Fruit fly (Drosophila melanogaster) S2 (cell line): ENCODE data around the gene Charon.

ENCODE experiments used
- CG8478 ChIP-seq: fragments of >200 bp; optimal IDR thresholded peaks from 2 replicates; lab custom pipeline; 2018
- CTCF ChIP-seq, 2 experiments: fragments of >200 bp; optimal IDR thresholded peaks; 2 replicates each; lab custom pipeline; 2018

DNA sequence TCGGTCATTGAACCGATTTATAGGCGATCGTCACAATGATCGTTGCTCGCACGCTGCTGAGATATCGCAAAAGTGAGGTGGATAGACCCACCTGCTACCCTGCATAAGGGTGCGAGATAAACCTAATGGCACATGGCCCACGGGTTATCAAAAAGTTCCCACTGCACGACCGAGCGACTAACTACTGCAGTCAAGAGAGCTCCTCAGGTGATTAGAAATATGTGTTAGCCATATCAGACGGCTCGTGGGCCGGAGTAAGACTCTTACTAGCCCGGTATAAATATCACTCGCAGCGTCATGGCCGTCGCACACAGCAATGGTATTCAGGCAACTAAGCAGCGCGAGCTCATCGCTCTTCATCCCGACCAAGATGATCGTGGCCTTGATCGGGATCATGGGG lies 46.4 kb upstream of the Charon start, which contains the start of gene CG42329:
- no peak for TF ChIP-seq CG8478 (lab: Kevin White, UChicago)
- TF ChIP-seq CTCF (optimal IDR thresholded peaks at IDR 0.05; lab: Kevin White, UChicago): no peak
